Fruit fly (Drosophila melanogaster) whole organism, wandering third instar larva: ENCODE measurements around the gene CG10638.
A peak's percentile ranks its signal among the peaks of the same experiment; 100 is the strongest.

ENCODE experiments used
- Abd-B ChIP-seq: fragments of >200 bp; optimal IDR thresholded peaks from 2 replicates; lab custom pipeline; 2017; ENCODE audit warnings: missing biosample characterization, missing genetic modification characterization
- CG32264 ChIP-seq: fragments of 200-800 bp; sonication (Bioruptor generic); optimal IDR thresholded peaks from 2 replicates; lab custom pipeline; 2016; ENCODE audit warnings: missing biosample characterization, missing genetic modification characterization
- CG9705 ChIP-seq: fragments of 200-800 bp; sonication (Bioruptor generic); optimal IDR thresholded peaks from 2 replicates; lab custom pipeline; 2018; ENCODE audit warnings: missing biosample characterization, mild to moderate bottlenecking, missing genetic modification characterization
- CrebA ChIP-seq: fragments of 200-800 bp; sonication (Bioruptor generic); optimal IDR thresholded peaks from 2 replicates; lab custom pipeline; 2016; ENCODE audit warnings: missing biosample characterization, mild to moderate bottlenecking, missing genetic modification characterization, borderline replicate concordance
- Dfd ChIP-seq: fragments of >200 bp; optimal IDR thresholded peaks from 2 replicates; lab custom pipeline; 2017; ENCODE audit warnings: missing biosample characterization, missing genetic modification characterization
- Dif ChIP-seq: fragments of 200-275, 200-300 bp; sonication (Bioruptor generic); optimal IDR thresholded peaks from 2 replicates; lab custom pipeline; 2018; ENCODE audit warnings: missing biosample characterization, missing genetic modification characterization; ENCODE audit not compliant: partially characterized antibody
- GATAd ChIP-seq: sonication (Bioruptor generic); optimal IDR thresholded peaks from 2 replicates; lab custom pipeline; 2016; ENCODE audit warnings: missing biosample characterization, missing genetic modification characterization
- HLH106 ChIP-seq: fragments of 200-800 bp; optimal IDR thresholded peaks from 3 replicates; lab custom pipeline; 2019; ENCODE audit warnings: missing biosample characterization, mild to moderate bottlenecking, missing genetic modification characterization, moderate library complexity
- Hnf4 ChIP-seq: fragments of 200-800 bp; sonication (Bioruptor generic); optimal IDR thresholded peaks from 2 replicates; lab custom pipeline; 2016; ENCODE audit warnings: missing biosample characterization, mild to moderate bottlenecking, missing genetic modification characterization
- Hr78 ChIP-seq: fragments of >200 bp; optimal IDR thresholded peaks from 2 replicates; lab custom pipeline; 2017; ENCODE audit warnings: missing biosample characterization, missing genetic modification characterization
- Hr83 ChIP-seq: fragments of 200-300 bp; sonication (Bioruptor generic); optimal IDR thresholded peaks from 2 replicates; lab custom pipeline; 2016; ENCODE audit warnings: missing biosample characterization, mild to moderate bottlenecking, missing genetic modification characterization, moderate library complexity; ENCODE audit not compliant: poor library complexity, severe bottlenecking
- Jra ChIP-seq: sonication (Bioruptor generic); optimal IDR thresholded peaks from 2 replicates; lab custom pipeline; 2016; ENCODE audit warnings: missing biosample characterization, missing genetic modification characterization
- Mio ChIP-seq: sonication (Bioruptor generic); optimal IDR thresholded peaks from 2 replicates; lab custom pipeline; 2016; ENCODE audit warnings: missing biosample characterization, missing genetic modification characterization
- Myc ChIP-seq: fragments of >200 bp; optimal IDR thresholded peaks from 2 replicates; lab custom pipeline; 2017
- N ChIP-seq: fragments of >200 bp; optimal IDR thresholded peaks from 2 replicates; lab custom pipeline; 2018; ENCODE audit warnings: missing biosample characterization, missing external identifiers, missing genetic modification characterization
- OdsH ChIP-seq: fragments of 200-800 bp; sonication (Bioruptor generic); optimal IDR thresholded peaks from 2 replicates; lab custom pipeline; 2016; ENCODE audit warnings: missing biosample characterization, mild to moderate bottlenecking, missing genetic modification characterization
- Rel ChIP-seq, 2 experiments: fragments of 200-800 bp; sonication (Bioruptor generic) in 1 of 2; optimal IDR thresholded peaks; 2 replicates in 1 of 2; 3 replicates in 1 of 2; lab custom pipeline; 2016 to 2019; ENCODE audit warnings: mild to moderate bottlenecking in 2 of 2, missing biosample characterization in 2 of 2, missing genetic modification characterization in 2 of 2, moderate library complexity in 1 of 2
- Sp1 ChIP-seq: fragments of 200-800 bp; sonication (Bioruptor generic); optimal IDR thresholded peaks from 3 replicates; lab custom pipeline; 2019; ENCODE audit warnings: missing biosample characterization, mild to moderate bottlenecking, missing genetic modification characterization, moderate library complexity
- Vsx2 ChIP-seq: fragments of 200-300, 225-300 bp; sonication (Bioruptor generic); optimal IDR thresholded peaks from 2 replicates; lab custom pipeline; 2018; ENCODE audit warnings: missing biosample characterization, missing genetic modification characterization; ENCODE audit not compliant: partially characterized antibody
- br ChIP-seq: fragments of 200-800 bp; sonication (Bioruptor generic); optimal IDR thresholded peaks from 2 replicates; lab custom pipeline; 2016; ENCODE audit warnings: missing biosample characterization, missing genetic modification characterization
- brk ChIP-seq: fragments of 200-800 bp; sonication (Bioruptor generic); optimal IDR thresholded peaks from 2 replicates; lab custom pipeline; 2016; ENCODE audit warnings: missing biosample characterization, mild to moderate bottlenecking, missing genetic modification characterization
- dl ChIP-seq, 2 experiments: fragments of 175-275, 200-275 bp in 1 of 2; fragments of 200-275 bp in 1 of 2; sonication (Bioruptor generic); optimal IDR thresholded peaks; lab custom pipeline; 2018; ENCODE audit warnings: mild to moderate bottlenecking in 2 of 2, missing biosample characterization in 2 of 2, missing genetic modification characterization in 2 of 2, moderate library complexity in 2 of 2; ENCODE audit not compliant: partially characterized antibody in 2 of 2, insufficient read depth in 1 of 2
- dmrt93B ChIP-seq: fragments of 200-800 bp; sonication (Bioruptor generic); optimal IDR thresholded peaks from 2 replicates; lab custom pipeline; 2018; ENCODE audit warnings: missing biosample characterization, mild to moderate bottlenecking, missing genetic modification characterization
- dsf ChIP-seq: sonication (Bioruptor generic); optimal IDR thresholded peaks from 2 replicates; lab custom pipeline; 2016; ENCODE audit warnings: missing biosample characterization, missing genetic modification characterization, borderline replicate concordance
- ey ChIP-seq: fragments of 200-800 bp; sonication (Bioruptor generic); optimal IDR thresholded peaks from 2 replicates; lab custom pipeline; 2016; ENCODE audit warnings: missing biosample characterization, missing genetic modification characterization
- foxo ChIP-seq, 2 experiments: fragments of 200-800 bp; sonication (Bioruptor generic); optimal IDR thresholded peaks; 2 replicates in 1 of 2; 3 replicates in 1 of 2; lab custom pipeline; 2016 to 2017; ENCODE audit warnings: missing biosample characterization in 2 of 2, missing genetic modification characterization in 2 of 2
- fru ChIP-seq: fragments of 200-800 bp; sonication (Bioruptor generic); optimal IDR thresholded peaks from 3 replicates; lab custom pipeline; 2016; ENCODE audit warnings: missing biosample characterization, mild to moderate bottlenecking, missing genetic modification characterization
- h ChIP-seq: fragments of 200-800 bp; sonication (Bioruptor generic); optimal IDR thresholded peaks from 3 replicates; lab custom pipeline; 2016; ENCODE audit warnings: missing biosample characterization, mild to moderate bottlenecking, missing genetic modification characterization
- lola ChIP-seq: fragments of >200 bp; optimal IDR thresholded peaks from 2 replicates; lab custom pipeline; 2017; ENCODE audit warnings: missing biosample characterization, missing genetic modification characterization
- pan ChIP-seq: fragments of >200 bp; optimal IDR thresholded peaks from 2 replicates; lab custom pipeline; 2017
- psq ChIP-seq: fragments of 200-800 bp; sonication (Bioruptor generic); optimal IDR thresholded peaks from 3 replicates; lab custom pipeline; 2017; ENCODE audit warnings: missing biosample characterization, mild to moderate bottlenecking, missing genetic modification characterization, moderate library complexity
- rgr ChIP-seq: fragments of 200-800 bp; sonication (Bioruptor generic); optimal IDR thresholded peaks from 3 replicates; lab custom pipeline; 2016; ENCODE audit warnings: missing biosample characterization, mild to moderate bottlenecking, missing genetic modification characterization
- sage ChIP-seq: fragments of 200-800 bp; sonication (Bioruptor generic); optimal IDR thresholded peaks from 2 replicates; lab custom pipeline; 2016; ENCODE audit warnings: missing biosample characterization, mild to moderate bottlenecking, missing genetic modification characterization
- sv ChIP-seq: fragments of 200-800 bp; sonication (Bioruptor generic); optimal IDR thresholded peaks from 3 replicates; lab custom pipeline; 2016; ENCODE audit warnings: missing biosample characterization, missing genetic modification characterization
- tai ChIP-seq: sonication (Bioruptor generic); optimal IDR thresholded peaks from 2 replicates; lab custom pipeline; 2016; ENCODE audit warnings: missing biosample characterization, missing genetic modification characterization
- usp ChIP-seq: fragments of >200 bp; optimal IDR thresholded peaks from 2 replicates; lab custom pipeline; 2017; ENCODE audit warnings: missing biosample characterization, missing genetic modification characterization
- woc ChIP-seq: sonication (Bioruptor generic); optimal IDR thresholded peaks from 2 replicates; lab custom pipeline; 2016; ENCODE audit warnings: missing biosample characterization, mild to moderate bottlenecking, missing genetic modification characterization

CG10638 gene

dm6 chr3L:12494273-12494672 is 6.8 kb downstream of the CG10638 start:
- TF ChIP-seq pan (no peak), brk (GFP tag; lab: Kevin White, UChicago) (no peak), psq (GFP tag; lab: Kevin White, UChicago) (no peak)

DNA sequence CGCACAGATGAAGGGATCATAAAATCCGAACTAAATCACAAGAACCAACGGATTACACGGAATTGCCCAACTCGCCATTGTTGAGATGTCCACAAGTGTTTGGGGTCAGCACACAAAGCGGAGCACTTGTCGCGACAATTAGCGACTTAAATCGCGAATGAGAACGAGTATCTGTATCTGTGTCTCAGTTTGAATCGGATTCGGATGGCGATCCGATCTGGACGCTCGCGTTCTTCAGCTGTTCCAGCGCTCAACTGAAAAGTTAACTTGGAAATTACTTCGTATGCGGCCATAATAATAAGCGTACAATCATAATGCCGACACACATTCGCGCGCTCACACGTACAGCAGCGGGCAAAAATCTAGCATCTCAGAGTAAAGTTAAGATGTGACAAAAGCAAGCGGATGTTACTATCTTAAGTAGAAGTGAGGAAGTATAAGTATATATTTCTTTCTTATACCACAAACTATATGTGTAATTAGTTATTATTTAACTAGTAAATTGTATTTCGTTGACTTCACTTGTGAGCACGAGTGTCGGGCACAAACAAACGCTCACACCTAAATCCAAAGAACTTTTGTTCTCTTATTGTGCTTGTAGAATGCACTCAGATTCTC is 10.6 kb downstream of the CG10638 start, which contains the start of gene CG10660:
Gene CG10660, minus strand, starts transcription at position 259 of the 618 bp plus-strand sequence.
- TF ChIP-seq Rel (GFP tag; optimal IDR thresholded peaks at IDR 0.05; lab: Kevin White, UChicago) (peak; percentile 61), Rel (tag; optimal IDR thresholded peaks at IDR 0.05; lab: Kevin White, UChicago) (peak; percentile 18), CG9705 (GFP tag; lab: Kevin White, UChicago) (peak; percentile 43), Sp1 (GFP tag; lab: Kevin White, UChicago) (peak; percentile 88), GATAd (GFP tag; lab: Kevin White, UChicago) (peak; percentile 37), woc (peak; percentile 84), ey (GFP tag; lab: Kevin White, UChicago) (peak; percentile 93), usp (GFP tag; lab: Kevin White, UChicago) (no peak), psq (GFP tag; lab: Kevin White, UChicago) (peak; percentile 87), Dfd (no peak), Jra (peak; percentile 59), Abd-B (GFP tag; lab: Kevin White, UChicago) (no peak), dmrt93B (GFP tag; lab: Kevin White, UChicago) (peak; percentile 52), CG32264 (peak; percentile 90), h (GFP tag; lab: Kevin White, UChicago) (peak; percentile 94), foxo (GFP tag; optimal IDR thresholded peaks at IDR 0.05; lab: Kevin White, UChicago) (peak; percentile 80 to 95), sage (GFP tag; lab: Kevin White, UChicago) (peak; percentile 90), CrebA (GFP tag; lab: Kevin White, UChicago) (no peak), Hr83 (peak; percentile 35), N (GFP tag; lab: Kevin White, UChicago) (no peak), rgr (GFP tag; lab: Kevin White, UChicago) (peak; percentile 97), tai (peak; percentile 81), fru (GFP tag; lab: Kevin White, UChicago) (peak; percentile 95), Myc (lab: Kevin White, UChicago) (no peak), pan (no peak), dsf (peak; percentile 64), Vsx2 (GFP tag; lab: Kevin White, UChicago) (no peak), Hr78 (GFP tag; lab: Kevin White, UChicago) (no peak), OdsH (peak; percentile 95), brk (GFP tag; lab: Kevin White, UChicago) (peak; percentile 91), lola (GFP tag; lab: Kevin White, UChicago) (no peak), br (peak; percentile 92), HLH106 (tag; lab: Kevin White, UChicago) (peak; percentile 77), Mio (GFP tag; lab: Kevin White, UChicago) (peak; percentile 75), Dif (peak; percentile 3), sv (peak; percentile 82), Hnf4 (peak; percentile 83)

dm6 chr3L:12489952-12490351 is 11.2 kb downstream of the CG10638 start:
- TF ChIP-seq Hnf4 (no peak), Dif (peak; percentile 96), Vsx2 (GFP tag; lab: Kevin White, UChicago) (peak; percentile 80), usp (GFP tag; lab: Kevin White, UChicago) (no peak), psq (GFP tag; lab: Kevin White, UChicago) (no peak), CrebA (GFP tag; lab: Kevin White, UChicago) (peak; percentile 51), dl (GFP tag; optimal IDR thresholded peaks at IDR 0.05; lab: Kevin White, UChicago; ENCODE audit: insufficient read depth in 1 of 2, partially characterized antibody in 2 of 2) (peak; percentile 83 to 93), GATAd (GFP tag; lab: Kevin White, UChicago) (no peak), Myc (lab: Kevin White, UChicago) (no peak), CG9705 (GFP tag; lab: Kevin White, UChicago) (no peak), rgr (GFP tag; lab: Kevin White, UChicago) (no peak), lola (GFP tag; lab: Kevin White, UChicago) (no peak), Mio (GFP tag; lab: Kevin White, UChicago) (no peak), Rel (GFP tag; optimal IDR thresholded peaks at IDR 0.05; lab: Kevin White, UChicago) (peak; percentile 50), Rel (tag; optimal IDR thresholded peaks at IDR 0.05; lab: Kevin White, UChicago) (no peak), sv (no peak), Hr83 (peak; percentile 61)
